Worm (Caenorhabditis elegans) whole organism, L3 larva: ENCODE measurements around the gene sre-20.

Source experiments
- aly-2 ChIP-seq: fragments of 150-350 bp; optimal IDR thresholded peaks from 2 replicates; lab custom pipeline; 2014; ENCODE audit warnings: missing biosample characterization, missing genetic modification characterization
- ceh-9 ChIP-seq: sonication (generic microtip); optimal IDR thresholded peaks from 2 replicates; lab custom pipeline; 2018; ENCODE audit warnings: missing biosample characterization, missing genetic modification characterization
- egl-27 ChIP-seq: sonication (generic microtip); optimal IDR thresholded peaks from 4 replicates; lab custom pipeline; 2017; ENCODE audit warnings: missing biosample characterization, missing genetic modification reagents, missing genetic modification characterization
- elt-1 ChIP-seq: fragments of 150-350 bp; optimal IDR thresholded peaks from 2 replicates; lab custom pipeline; 2014; ENCODE audit warnings: missing biosample characterization, missing genetic modification characterization
- fkh-10 ChIP-seq: sonication (generic microtip); optimal IDR thresholded peaks from 2 replicates; lab custom pipeline; 2017; ENCODE audit warnings: missing biosample characterization, missing genetic modification reagents, missing genetic modification characterization
- fos-1 ChIP-seq: fragments of 150-350 bp; optimal IDR thresholded peaks from 2 replicates; lab custom pipeline; 2014; ENCODE audit warnings: missing biosample characterization, missing genetic modification characterization
- jun-1 ChIP-seq: fragments of 150-350 bp; optimal IDR thresholded peaks from 2 replicates; lab custom pipeline; 2014; ENCODE audit warnings: missing biosample characterization, missing genetic modification reagents, missing genetic modification characterization
- nhr-23 ChIP-seq: fragments of 150-350 bp; optimal IDR thresholded peaks from 2 replicates; lab custom pipeline; 2014; ENCODE audit warnings: missing biosample characterization, missing genetic modification reagents, missing genetic modification characterization
- nhr-25 ChIP-seq: sonication (generic microtip); optimal IDR thresholded peaks from 2 replicates; lab custom pipeline; 2017; ENCODE audit warnings: missing biosample characterization, missing genetic modification characterization
- nhr-76 ChIP-seq: fragments of 150-350 bp; sonication (generic microtip); optimal IDR thresholded peaks from 5 replicates; lab custom pipeline; 2014; ENCODE audit warnings: missing biosample characterization, missing genetic modification characterization
- nhr-77 ChIP-seq: fragments of 150-350 bp; optimal IDR thresholded peaks from 2 replicates; lab custom pipeline; 2014; ENCODE audit warnings: missing biosample characterization, missing genetic modification characterization
- pha-4 ChIP-seq: fragments of 150-350 bp; optimal IDR thresholded peaks from 2 replicates; lab custom pipeline; 2014; ENCODE audit warnings: missing biosample characterization, missing genetic modification reagents, missing genetic modification characterization
- unc-62 ChIP-seq: fragments of 150-350 bp; sonication (generic microtip); optimal IDR thresholded peaks from 4 replicates; lab custom pipeline; 2014; ENCODE audit warnings: missing biosample characterization, missing genetic modification reagents, missing genetic modification characterization
- zag-1 ChIP-seq: fragments of 150-350 bp; optimal IDR thresholded peaks from 2 replicates; lab custom pipeline; 2014; ENCODE audit warnings: missing biosample characterization, missing genetic modification characterization

ce11 chrV:12760913-12761312, 23.8 kb downstream of the sre-20 start, which contains the start of gene F18E2.15:
- TF ChIP-seq elt-1 (no peak), jun-1 (tag; lab: Kevin White, UChicago) (no peak), nhr-23 (no peak), fkh-10 (no peak), egl-27 (tag; lab: Kevin White, UChicago) (no peak), nhr-25 (no peak), unc-62 (GFP tag; lab: Kevin White, UChicago) (no peak), nhr-76 (tag; lab: Kevin White, UChicago) (no peak), zag-1 (tag; lab: Kevin White, UChicago) (no peak), fos-1 (tag; lab: Kevin White, UChicago) (no peak), pha-4 (no peak), aly-2 (tag; lab: Kevin White, UChicago) (no peak), nhr-77 (tag; lab: Kevin White, UChicago) (no peak), ceh-9 (tag; lab: Kevin White, UChicago) (no peak)
